Fruit fly (Drosophila melanogaster) whole organism, embryonic: ENCODE results near the gene CG6163.

Experiments
- Atf-2 ChIP-seq: fragments of 200-800 bp; sonication (Bioruptor generic); optimal IDR thresholded peaks from 2 replicates; lab custom pipeline; 2016; ENCODE audit warnings: missing biosample characterization, missing genetic modification characterization
- CG10565 ChIP-seq: fragments of 200-800 bp; sonication (Bioruptor generic); optimal IDR thresholded peaks from 3 replicates; lab custom pipeline; 2016; ENCODE audit warnings: missing biosample characterization, mild to moderate bottlenecking, missing genetic modification characterization
- CG10979 ChIP-seq: fragments of 200-800 bp; sonication (Bioruptor generic); optimal IDR thresholded peaks from 2 replicates; lab custom pipeline; 2018; ENCODE audit warnings: missing biosample characterization, mild to moderate bottlenecking, missing genetic modification characterization, moderate library complexity
- CG12769 ChIP-seq: fragments of 200-800 bp; sonication (Bioruptor generic); optimal IDR thresholded peaks from 2 replicates; lab custom pipeline; 2019; ENCODE audit warnings: missing biosample characterization, mild to moderate bottlenecking, missing genetic modification characterization, moderate library complexity
- CG13424 ChIP-seq: fragments of 200-800 bp; sonication (Bioruptor generic); optimal IDR thresholded peaks from 2 replicates; lab custom pipeline; 2019; ENCODE audit warnings: missing biosample characterization, mild to moderate bottlenecking, missing genetic modification characterization, moderate library complexity
- CG14014 ChIP-seq: fragments of 200-800 bp; sonication (Bioruptor generic); IDR thresholded peaks from 2 replicates; pipeline ENCODE4 v1.3.6; 2022; ENCODE audit warnings: missing biosample characterization, missing genetic modification characterization
- CG14710 ChIP-seq: fragments of 200-800 bp; sonication (Bioruptor generic); optimal IDR thresholded peaks from 3 replicates; lab custom pipeline; 2019; ENCODE audit warnings: missing biosample characterization, mild to moderate bottlenecking, missing genetic modification characterization, moderate library complexity
- CG15479 ChIP-seq: fragments of 200-800 bp; sonication (Bioruptor generic); optimal IDR thresholded peaks from 3 replicates; lab custom pipeline; 2019; ENCODE audit warnings: missing biosample characterization, mild to moderate bottlenecking, missing genetic modification characterization, moderate library complexity
- CG1647 ChIP-seq: fragments of 200-800 bp; sonication (Bioruptor generic); optimal IDR thresholded peaks from 3 replicates; lab custom pipeline; 2016; ENCODE audit warnings: missing biosample characterization, missing genetic modification characterization
- CG16813 ChIP-seq: fragments of 200-800 bp; sonication (Bioruptor generic); IDR thresholded peaks from 3 replicates; pipeline ENCODE4 v1.3.6; 2022; ENCODE audit warnings: missing biosample characterization, missing genetic modification characterization; ENCODE audit not compliant: partially characterized antibody
- CG17912 ChIP-seq: fragments of 200-800 bp; sonication (Bioruptor generic); optimal IDR thresholded peaks from 2 replicates; lab custom pipeline; 2018; ENCODE audit warnings: missing biosample characterization, mild to moderate bottlenecking, missing genetic modification characterization
- CG3995 ChIP-seq: fragments of 200-800 bp; sonication (Bioruptor generic); optimal IDR thresholded peaks from 3 replicates; lab custom pipeline; 2016; ENCODE audit warnings: missing biosample characterization, missing genetic modification characterization
- CG4617 ChIP-seq: fragments of 200-800 bp; sonication (Bioruptor generic); optimal IDR thresholded peaks from 3 replicates; lab custom pipeline; 2016; ENCODE audit warnings: missing biosample characterization, missing genetic modification characterization, borderline replicate concordance
- CG4854 ChIP-seq: fragments of 200-800 bp; sonication (Bioruptor generic); optimal IDR thresholded peaks from 2 replicates; lab custom pipeline; 2016; ENCODE audit warnings: missing biosample characterization, missing genetic modification characterization, inconsistent platforms
- CG5953 ChIP-seq: fragments of 200-800 bp; sonication (Bioruptor generic); IDR thresholded peaks from 2 replicates; pipeline ENCODE4 v1.3.6; 2022; ENCODE audit warnings: missing biosample characterization, missing genetic modification characterization
- CG9932 ChIP-seq: fragments of 200-800 bp; sonication (Bioruptor generic); IDR thresholded peaks from 2 replicates; pipeline ENCODE4 v1.3.6; 2022; ENCODE audit warnings: missing biosample characterization, missing genetic modification characterization
- E2f1 ChIP-seq: fragments of 200-800 bp; sonication (Bioruptor generic); IDR thresholded peaks from 2 replicates; pipeline ENCODE4 v1.3.6; 2022; ENCODE audit warnings: missing biosample characterization, missing genetic modification characterization
- HHEX ChIP-seq: fragments of 200-800 bp; sonication (Bioruptor generic); optimal IDR thresholded peaks from 3 replicates; lab custom pipeline; 2017; ENCODE audit warnings: missing biosample characterization, mild to moderate bottlenecking, missing genetic modification characterization, missing genetic modification reagents
- Hr51 ChIP-seq, 2 experiments: fragments of 200-800 bp; sonication (Bioruptor generic); optimal IDR thresholded peaks; 2 replicates in 1 of 2; 3 replicates in 1 of 2; lab custom pipeline; 2016 to 2018; ENCODE audit warnings: missing biosample characterization in 2 of 2, missing genetic modification characterization in 2 of 2, mild to moderate bottlenecking in 1 of 2, moderate library complexity in 1 of 2
- Mad ChIP-seq: fragments of 200-800 bp; sonication (Bioruptor generic); optimal IDR thresholded peaks from 2 replicates; lab custom pipeline; 2016; ENCODE audit warnings: missing biosample characterization, missing genetic modification characterization
- Max ChIP-seq: fragments of 200-800 bp; sonication (Bioruptor generic); optimal IDR thresholded peaks from 2 replicates; lab custom pipeline; 2016; ENCODE audit warnings: missing biosample characterization, mild to moderate bottlenecking, missing genetic modification characterization
- Neu2 ChIP-seq: fragments of 200-800 bp; sonication (Bioruptor generic); optimal IDR thresholded peaks from 3 replicates; lab custom pipeline; 2016; ENCODE audit warnings: missing biosample characterization, missing genetic modification characterization, borderline replicate concordance
- Oli ChIP-seq: fragments of 200-800 bp; sonication (Bioruptor generic); optimal IDR thresholded peaks from 2 replicates; lab custom pipeline; 2018; ENCODE audit warnings: missing biosample characterization, mild to moderate bottlenecking, missing genetic modification characterization, moderate library complexity
- Ravus ChIP-seq: fragments of 200-800 bp; sonication (Bioruptor generic); IDR thresholded peaks from 2 replicates; pipeline ENCODE4 v1.3.6; 2022; ENCODE audit warnings: missing biosample characterization, missing genetic modification characterization
- Tbp ChIP-seq: fragments of >200 bp; optimal IDR thresholded peaks from 2 replicates; lab custom pipeline; 2018; ENCODE audit warnings: missing biosample characterization, missing genetic modification characterization
- Trl ChIP-seq, 3 experiments: fragments of >200 bp in 2 of 3; fragments of 200-800 bp in 1 of 3; sonication (Bioruptor generic) in 1 of 3; optimal IDR thresholded peaks; 2 replicates in 1 of 3; 3 replicates in 2 of 3; lab custom pipeline; 2016 to 2017; ENCODE audit warnings: missing biosample characterization in 1 of 3, missing genetic modification characterization in 1 of 3
- YL-1 ChIP-seq: fragments of 200-800 bp; sonication (Bioruptor generic); optimal IDR thresholded peaks from 3 replicates; lab custom pipeline; 2017; ENCODE audit warnings: missing biosample characterization, mild to moderate bottlenecking, missing genetic modification characterization
- aop ChIP-seq: fragments of 200-800 bp; sonication (Bioruptor generic); IDR thresholded peaks from 2 replicates; pipeline ENCODE4 v1.3.6; 2022; ENCODE audit warnings: missing biosample characterization, missing genetic modification characterization
- ash1 ChIP-seq: fragments of 200-800 bp; sonication (Bioruptor generic); optimal IDR thresholded peaks from 2 replicates; lab custom pipeline; 2018; ENCODE audit warnings: missing biosample characterization, mild to moderate bottlenecking, missing genetic modification characterization
- btn ChIP-seq: fragments of 200-800 bp; sonication (Bioruptor generic); optimal IDR thresholded peaks from 2 replicates; lab custom pipeline; 2016; ENCODE audit warnings: missing biosample characterization, missing genetic modification characterization
- cato ChIP-seq: fragments of 200-800 bp; sonication (Bioruptor generic); optimal IDR thresholded peaks from 2 replicates; lab custom pipeline; 2016; ENCODE audit warnings: missing biosample characterization, missing genetic modification characterization, borderline replicate concordance
- emc ChIP-seq: fragments of 200-800 bp; sonication (Bioruptor generic); optimal IDR thresholded peaks from 2 replicates; lab custom pipeline; 2016; ENCODE audit warnings: missing biosample characterization, missing genetic modification characterization
- gro ChIP-seq: fragments of 200-800 bp; sonication (Bioruptor generic); optimal IDR thresholded peaks from 2 replicates; lab custom pipeline; 2016; ENCODE audit warnings: missing biosample characterization, missing genetic modification characterization
- hbn ChIP-seq: fragments of 200-800 bp; sonication (Bioruptor generic); IDR thresholded peaks from 2 replicates; pipeline ENCODE4 v1.3.6; 2022; ENCODE audit warnings: missing biosample characterization, missing genetic modification characterization; ENCODE audit not compliant: partially characterized antibody
- her ChIP-seq: fragments of 200-800 bp; sonication (Bioruptor generic); optimal IDR thresholded peaks from 2 replicates; lab custom pipeline; 2016; ENCODE audit warnings: missing biosample characterization, missing genetic modification characterization
- jing ChIP-seq: fragments of 200-800 bp; sonication (Bioruptor generic); optimal IDR thresholded peaks from 2 replicates; lab custom pipeline; 2018; ENCODE audit warnings: missing biosample characterization, mild to moderate bottlenecking, missing genetic modification characterization
- klu ChIP-seq: fragments of 200-800 bp; sonication (Bioruptor generic); IDR thresholded peaks from 2 replicates; pipeline ENCODE4 v1.3.6; 2022; ENCODE audit warnings: missing biosample characterization, missing genetic modification characterization
- onecut ChIP-seq: fragments of 200-800 bp; sonication (Bioruptor generic); IDR thresholded peaks from 2 replicates; pipeline ENCODE4 v1.3.6; 2022; ENCODE audit warnings: missing biosample characterization, missing genetic modification characterization
- pb ChIP-seq: fragments of 200-800 bp; sonication (Bioruptor generic); optimal IDR thresholded peaks from 3 replicates; lab custom pipeline; 2016; ENCODE audit warnings: missing biosample characterization, missing genetic modification characterization
- psq ChIP-seq: fragments of 200-800 bp; sonication (Bioruptor generic); optimal IDR thresholded peaks from 2 replicates; lab custom pipeline; 2017; ENCODE audit warnings: missing biosample characterization, missing genetic modification characterization
- ranshi ChIP-seq: fragments of 200-800 bp; sonication (Bioruptor generic); IDR thresholded peaks from 2 replicates; pipeline ENCODE4 v1.3.6; 2022; ENCODE audit warnings: missing biosample characterization, missing genetic modification characterization
- repo ChIP-seq: fragments of 200-800 bp; sonication (Bioruptor generic); optimal IDR thresholded peaks from 2 replicates; lab custom pipeline; 2016; ENCODE audit warnings: missing biosample characterization, missing genetic modification characterization
- rib ChIP-seq: fragments of 200-800 bp; sonication (Bioruptor generic); IDR thresholded peaks from 2 replicates; pipeline ENCODE4 v1.3.6; 2022; ENCODE audit warnings: missing biosample characterization, missing genetic modification characterization
- sd ChIP-seq: fragments of 200-800 bp; sonication (Bioruptor generic); optimal IDR thresholded peaks from 3 replicates; lab custom pipeline; 2018; ENCODE audit warnings: missing biosample characterization, mild to moderate bottlenecking, missing genetic modification characterization, moderate library complexity
- sens ChIP-seq: fragments of 200-800 bp; sonication (Bioruptor generic); peaks from one replicate; lab custom pipeline; 2016; ENCODE audit warnings: missing biosample characterization, missing genetic modification characterization
- sqz ChIP-seq: fragments of 200-800 bp; sonication (Bioruptor generic); optimal IDR thresholded peaks from 3 replicates; lab custom pipeline; 2018; ENCODE audit warnings: missing biosample characterization, mild to moderate bottlenecking, missing genetic modification characterization
- ssp ChIP-seq: fragments of 200-800 bp; sonication (Bioruptor generic); IDR thresholded peaks from 2 replicates; pipeline ENCODE4 v1.3.6; 2022; ENCODE audit warnings: missing biosample characterization, missing genetic modification characterization
- wdn ChIP-seq: fragments of 200-800 bp; sonication (Bioruptor generic); IDR thresholded peaks from 2 replicates; pipeline ENCODE4 v1.3.6; 2022; ENCODE audit warnings: missing biosample characterization, missing genetic modification characterization
- yki ChIP-seq: fragments of >200 bp; optimal IDR thresholded peaks from 3 replicates; lab custom pipeline; 2018
- zf30C ChIP-seq: fragments of 200-800 bp; sonication (Bioruptor generic); optimal IDR thresholded peaks from 3 replicates; lab custom pipeline; 2018; ENCODE audit warnings: missing biosample characterization, mild to moderate bottlenecking, missing genetic modification characterization

CG6163 gene

dm6 chr3L:11354298-11354757 lies 10.4 kb downstream of the CG6163 start (continued):
- TF ChIP-seq CG16813 (no peak), ranshi (GFP tag; lab: Robert Waterston, UW) (peak; percentile 34; the same call in 1 of the 2 replicates), onecut (GFP tag; lab: Robert Waterston, UW) (peak; percentile 64; the same call in 1 of the 2 replicates), CG1647 (GFP tag; lab: Kevin White, UChicago) (peak; percentile 33), YL-1 (peak; percentile 71), HHEX (peak; percentile 86), Mad (GFP tag; lab: Kevin White, UChicago) (peak; percentile 23), yki (no peak), sd (tag; lab: Kevin White, UChicago) (peak; percentile 67), CG14710 (tag; lab: Kevin White, UChicago) (peak; percentile 76), ssp (GFP tag; lab: Robert Waterston, UW) (no peak), Hr51 (GFP tag; optimal IDR thresholded peaks at IDR 0.05; lab: Kevin White, UChicago) (peak; percentile 60 to 66), ash1 (GFP tag; lab: Kevin White, UChicago) (no peak), CG15479 (GFP tag; lab: Kevin White, UChicago) (peak; percentile 47), Atf-2 (GFP tag; lab: Kevin White, UChicago) (no peak), jing (peak; percentile 36), rib (GFP tag; lab: Robert Waterston, UW) (no peak; the same call in 1 of the 2 replicates), CG5953 (peak; percentile 42; the same call in 1 of the 2 replicates), CG3995 (no peak), CG12769 (peak; percentile 75), aop (GFP tag; lab: Robert Waterston, UW) (no peak), CG10565 (GFP tag; lab: Kevin White, UChicago) (no peak), Oli (tag; lab: Kevin White, UChicago) (peak; percentile 48), CG4854 (GFP tag; lab: Kevin White, UChicago) (peak; percentile 70), cato (GFP tag; lab: Kevin White, UChicago) (peak; percentile 41), Max (GFP tag; lab: Kevin White, UChicago) (peak; percentile 36), CG9932 (GFP tag; lab: Robert Waterston, UW) (0 out of 2 replicates have a peak, but pooled peaks have one; percentile 8), emc (GFP tag; lab: Kevin White, UChicago) (no peak), CG17912 (no peak), gro (GFP tag; lab: Kevin White, UChicago) (peak; percentile 43), her (GFP tag; lab: Kevin White, UChicago) (peak; percentile 33), zf30C (GFP tag; lab: Kevin White, UChicago) (no peak), sens (peak; percentile 95), btn (GFP tag; lab: Kevin White, UChicago) (peak; percentile 42), wdn (peak; percentile 35; the same call in 1 of the 2 replicates), klu (GFP tag; lab: Robert Waterston, UW) (no peak), CG4617 (GFP tag; lab: Kevin White, UChicago) (peak; percentile 33), Neu2 (no peak), repo (GFP tag; lab: Kevin White, UChicago) (peak; percentile 54), hbn (GFP tag; lab: Robert Waterston, UW) (no peak), E2f1 (GFP tag; lab: Robert Waterston, UW) (peak; percentile 25; the same call in 1 of the 2 replicates), CG10979 (tag; lab: Kevin White, UChicago) (peak; percentile 65), CG14014 (GFP tag; lab: Robert Waterston, UW) (peak; percentile 50; the same call in 1 of the 2 replicates), psq (GFP tag; lab: Kevin White, UChicago) (peak; percentile 45), pb (GFP tag; lab: Kevin White, UChicago) (peak; percentile 24), Ravus (GFP tag; lab: Robert Waterston, UW) (no peak), CG13424 (peak; percentile 70), Trl (optimal IDR thresholded peaks at IDR 0.05; lab: Kevin White, UChicago) (no peak), Trl (GFP tag; optimal IDR thresholded peaks at IDR 0.05; lab: Kevin White, UChicago) (peak; percentile 50), sqz (GFP tag; lab: Kevin White, UChicago) (peak; percentile 63), Tbp (GFP tag; lab: Kevin White, UChicago) (no peak)
